Worm (Caenorhabditis elegans) whole organism, young adult: Measurements from ENCODE around the gene H38K22.9.

ENCODE experiments used
- B0019.2 ChIP-seq: fragments of 200-800 bp; sonication (Bioruptor generic); conservative IDR thresholded peaks from 2 replicates; pipeline ENCODE4 v1.3.6; 2022; ENCODE audit warnings: missing genetic modification reagents, missing genetic modification characterization, missing compliant biosample characterization
- B0261.1 ChIP-seq: sonication (generic microtip); optimal IDR thresholded peaks from 2 replicates; lab custom pipeline; 2016; ENCODE audit warnings: mild to moderate bottlenecking, missing genetic modification characterization, moderate library complexity, missing compliant biosample characterization
- F10E7.11 ChIP-seq: sonication (generic microtip); optimal IDR thresholded peaks from 2 replicates; lab custom pipeline; 2017; ENCODE audit warnings: mild to moderate bottlenecking, missing genetic modification characterization, moderate library complexity, missing compliant biosample characterization
- F37B4.10 ChIP-seq: fragments of 200-800 bp; sonication (Bioruptor generic); IDR thresholded peaks from 2 replicates; pipeline ENCODE4 v1.3.6; 2022; ENCODE audit warnings: missing genetic modification characterization, missing compliant biosample characterization
- F52B5.7 ChIP-seq: sonication (generic microtip); optimal IDR thresholded peaks from 2 replicates; lab custom pipeline; 2016; ENCODE audit warnings: mild to moderate bottlenecking, missing genetic modification characterization, missing compliant biosample characterization
- F55B11.4 ChIP-seq: sonication (generic microtip); optimal IDR thresholded peaks from 2 replicates; lab custom pipeline; 2016; ENCODE audit warnings: missing compliant biosample characterization, missing genetic modification characterization, borderline replicate concordance; ENCODE audit not compliant: insufficient read depth
- F57C9.4 ChIP-seq: sonication (generic microtip); optimal IDR thresholded peaks from 2 replicates; lab custom pipeline; 2017; ENCODE audit warnings: mild to moderate bottlenecking, missing genetic modification characterization, missing compliant biosample characterization
- K12H6.12 ChIP-seq: fragments of 200-800 bp; sonication (Bioruptor generic); optimal IDR thresholded peaks from 2 replicates; lab custom pipeline; 2018; ENCODE audit warnings: mild to moderate bottlenecking, missing genetic modification characterization, missing compliant biosample characterization
- T07F8.4 ChIP-seq: sonication (generic microtip); optimal IDR thresholded peaks from 2 replicates; lab custom pipeline; 2016; ENCODE audit warnings: mild to moderate bottlenecking, missing genetic modification characterization, moderate library complexity, missing compliant biosample characterization
- Y95B8A.8 ChIP-seq: fragments of 200-800 bp; sonication (Bioruptor generic); IDR thresholded peaks from 2 replicates; pipeline ENCODE4 v1.3.6; 2022; ENCODE audit warnings: missing genetic modification reagents, missing genetic modification characterization, missing compliant biosample characterization
- aptf-2 ChIP-seq: fragments of 200-800 bp; sonication (Bioruptor generic); conservative IDR thresholded peaks from 2 replicates; pipeline ENCODE4 v1.3.6; 2022; ENCODE audit warnings: missing genetic modification reagents, missing genetic modification characterization, missing compliant biosample characterization
- atf-7 ChIP-seq: sonication (generic microtip); optimal IDR thresholded peaks from 2 replicates; lab custom pipeline; 2017; ENCODE audit warnings: mild to moderate bottlenecking, missing genetic modification characterization, missing compliant biosample characterization
- attf-3 ChIP-seq: fragments of 200-800 bp; sonication (Bioruptor generic); conservative IDR thresholded peaks from 2 replicates; pipeline ENCODE4 v1.3.6; 2022; ENCODE audit warnings: missing genetic modification reagents, missing genetic modification characterization, missing compliant biosample characterization
- cebp-1 ChIP-seq, 2 experiments: fragments of 200-800 bp in 1 of 2; sonication (Bioruptor generic) in 1 of 2; sonication (generic microtip) in 1 of 2; IDR thresholded peaks in 1 of 2; optimal IDR thresholded peaks in 1 of 2; 2 replicates each; pipeline versions ENCODE4 v1.3.6 to Lab custom; 2017 to 2022; ENCODE audit warnings: missing compliant biosample characterization in 2 of 2, missing genetic modification characterization in 2 of 2, mild to moderate bottlenecking in 1 of 2, missing genetic modification reagents in 1 of 2, moderate library complexity in 1 of 2
- cebp-2 ChIP-seq: fragments of 200-800 bp; sonication (Bioruptor generic); IDR thresholded peaks from 2 replicates; pipeline ENCODE4 v1.3.6; 2022; ENCODE audit warnings: missing genetic modification characterization, missing compliant biosample characterization
- ceh-27 ChIP-seq: fragments of 200-800 bp; sonication (Bioruptor generic); optimal IDR thresholded peaks from 2 replicates; lab custom pipeline; 2018; ENCODE audit warnings: mild to moderate bottlenecking, missing genetic modification characterization, moderate library complexity, missing compliant biosample characterization
- ceh-79 ChIP-seq: sonication (generic microtip); optimal IDR thresholded peaks from 2 replicates; lab custom pipeline; 2017; ENCODE audit warnings: mild to moderate bottlenecking, missing genetic modification characterization, missing compliant biosample characterization
- chd-7 ChIP-seq: sonication (generic microtip); optimal IDR thresholded peaks from 2 replicates; lab custom pipeline; 2016; ENCODE audit warnings: mild to moderate bottlenecking, missing genetic modification characterization, moderate library complexity, missing compliant biosample characterization
- die-1 ChIP-seq: sonication (generic microtip); optimal IDR thresholded peaks from 2 replicates; lab custom pipeline; 2016; ENCODE audit warnings: missing genotype, mild to moderate bottlenecking, missing genetic modification characterization, missing compliant biosample characterization
- egl-44 ChIP-seq: fragments of 200-800 bp; sonication (Bioruptor generic); IDR thresholded peaks from 2 replicates; pipeline ENCODE4 v1.3.6; 2022; ENCODE audit warnings: missing genetic modification reagents, missing genetic modification characterization, missing compliant biosample characterization
- egrh-3 ChIP-seq: fragments of 200-800 bp; sonication (Bioruptor generic); IDR thresholded peaks from 2 replicates; pipeline ENCODE4 v1.3.6; 2022; ENCODE audit warnings: missing genetic modification reagents, missing genetic modification characterization, missing compliant biosample characterization
- ekl-4 ChIP-seq: fragments of 200-800 bp; sonication (Bioruptor generic); IDR thresholded peaks from 2 replicates; pipeline ENCODE4 v1.3.6; 2022; ENCODE audit warnings: missing genetic modification reagents, missing genetic modification characterization, missing compliant biosample characterization
- him-1 ChIP-seq: sonication (generic microtip); optimal IDR thresholded peaks from 2 replicates; lab custom pipeline; 2016; ENCODE audit warnings: missing genotype, missing genetic modification reagents, missing genetic modification characterization, missing compliant biosample characterization
- hmg-1.2 ChIP-seq: fragments of 200-800 bp; sonication (Bioruptor generic); IDR thresholded peaks from 2 replicates; pipeline ENCODE4 v1.3.6; 2022; ENCODE audit warnings: missing genetic modification reagents, missing genetic modification characterization, missing compliant biosample characterization
- lin-35 ChIP-seq, 3 experiments: fragments of 150-350 bp in 2 of 3; sonication (generic microtip) in 1 of 3; optimal IDR thresholded peaks; 2 replicates each; lab custom pipeline; 2014 to 2018; ENCODE audit warnings: missing biosample characterization in 3 of 3, missing genetic modification characterization in 3 of 3, missing genetic modification reagents in 3 of 3
- madf-8 ChIP-seq: fragments of 200-800 bp; sonication (Bioruptor generic); conservative IDR thresholded peaks from 2 replicates; pipeline ENCODE4 v1.3.6; 2022; ENCODE audit warnings: missing genetic modification reagents, missing genetic modification characterization, missing compliant biosample characterization
- nhr-120 ChIP-seq: fragments of 200-800 bp; sonication (Bioruptor generic); IDR thresholded peaks from 2 replicates; pipeline ENCODE4 v1.3.6; 2022; ENCODE audit warnings: missing genetic modification characterization, missing compliant biosample characterization
- nhr-179 ChIP-seq: sonication (generic microtip); optimal IDR thresholded peaks from 2 replicates; lab custom pipeline; 2016; ENCODE audit warnings: mild to moderate bottlenecking, missing genetic modification characterization, missing compliant biosample characterization
- nhr-90 ChIP-seq: sonication (generic microtip); optimal IDR thresholded peaks from 2 replicates; lab custom pipeline; 2016; ENCODE audit warnings: missing genotype, mild to moderate bottlenecking, missing genetic modification characterization, missing compliant biosample characterization
- rcor-1 ChIP-seq: fragments of 200-800 bp; sonication (Bioruptor generic); IDR thresholded peaks from 2 replicates; pipeline ENCODE4 v1.3.6; 2022; ENCODE audit warnings: missing genetic modification reagents, missing genetic modification characterization, missing compliant biosample characterization
- rec-8 ChIP-seq, 2 experiments: sonication (generic microtip); optimal IDR thresholded peaks; 2 replicates each; lab custom pipeline; 2016; ENCODE audit warnings: mild to moderate bottlenecking in 2 of 2, missing genetic modification characterization in 2 of 2, missing genetic modification reagents in 2 of 2, missing genotype in 2 of 2, missing biosample characterization in 1 of 2, missing compliant biosample characterization in 1 of 2, moderate library complexity in 1 of 2
- repo-1 ChIP-seq: sonication (generic microtip); optimal IDR thresholded peaks from 2 replicates; lab custom pipeline; 2017; ENCODE audit warnings: mild to moderate bottlenecking, missing genetic modification characterization, missing compliant biosample characterization
- rpc-1 ChIP-seq, 2 experiments: fragments of 150-350 bp in 1 of 2; sonication (generic microtip) in 1 of 2; optimal IDR thresholded peaks; 2 replicates each; lab custom pipeline; 2014 to 2018; ENCODE audit warnings: missing biosample characterization in 1 of 2, missing genetic modification characterization in 1 of 2, missing genetic modification reagents in 1 of 2, missing genotype in 1 of 2
- sdz-38 ChIP-seq: sonication (generic microtip); optimal IDR thresholded peaks from 2 replicates; lab custom pipeline; 2016; ENCODE audit warnings: missing genotype, missing genetic modification characterization, missing compliant biosample characterization
- snpc-1.1 ChIP-seq: sonication (generic microtip); optimal IDR thresholded peaks from 2 replicates; lab custom pipeline; 2017; ENCODE audit warnings: missing genetic modification characterization, mild to moderate bottlenecking, missing compliant biosample characterization, antibody characterized with exemption, moderate library complexity, missing genotype, missing genetic modification reagents; ENCODE audit not compliant: insufficient read depth
- sptf-2 ChIP-seq: fragments of 200-800 bp; sonication (Bioruptor generic); optimal IDR thresholded peaks from 2 replicates; lab custom pipeline; 2018; ENCODE audit warnings: mild to moderate bottlenecking, missing genetic modification characterization, missing compliant biosample characterization
- tbx-9 ChIP-seq: sonication (generic microtip); optimal IDR thresholded peaks from 2 replicates; lab custom pipeline; 2016; ENCODE audit warnings: borderline replicate concordance, missing genetic modification characterization, inconsistent platforms, missing compliant biosample characterization
- xnd-1 ChIP-seq: sonication (generic microtip); optimal IDR thresholded peaks from 2 replicates; lab custom pipeline; 2016; ENCODE audit warnings: missing genotype, missing genetic modification reagents, missing genetic modification characterization, missing compliant biosample characterization
- ztf-25 ChIP-seq: fragments of 200-800 bp; sonication (Bioruptor generic); IDR thresholded peaks from 2 replicates; pipeline ENCODE4 v1.3.6; 2022; ENCODE audit warnings: missing genetic modification reagents, missing genetic modification characterization, missing compliant biosample characterization
- ztf-6 ChIP-seq: fragments of 200-800 bp; sonication (Bioruptor generic); IDR thresholded peaks from 2 replicates; pipeline ENCODE4 v1.3.6; 2022; ENCODE audit warnings: missing genetic modification reagents, missing genetic modification characterization, missing compliant biosample characterization

H38K22.9 gene

ce11 chrIII:4284732-4285165 lies 39.2 kb upstream of the H38K22.9 start (continued):
- TF ChIP-seq F10E7.11 (no peak), Y95B8A.8 (GFP tag; lab: Robert Waterston, UW) (no peak), ztf-25 (GFP tag; lab: Robert Waterston, UW) (no peak), aptf-2 (GFP tag; lab: Robert Waterston, UW) (no peak), cebp-2 (no peak), sptf-2 (no peak), T07F8.4 (no peak), B0261.1 (tag; lab: Kevin White, UChicago) (no peak), F37B4.10 (GFP tag; lab: Robert Waterston, UW) (no peak), atf-7 (peak; percentile 77), rcor-1 (0 out of 2 replicates have a peak, but pooled peaks have one; percentile 10), lin-35 (GFP tag; optimal IDR thresholded peaks at IDR 0.05; lab: Kevin White, UChicago) (no peak), sdz-38 (tag; lab: Kevin White, UChicago) (no peak), him-1 (tag; lab: Kevin White, UChicago) (no peak), xnd-1 (tag; lab: Kevin White, UChicago) (no peak), snpc-1.1 (tag; lab: Kevin White, UChicago) (no peak), rec-8 (tag; optimal IDR thresholded peaks at IDR 0.05; lab: Kevin White, UChicago) (no peak), nhr-120 (no peak), egl-44 (GFP tag; lab: Robert Waterston, UW) (peak; percentile 63; the same call in 1 of the 2 replicates), die-1 (peak; percentile 25), rpc-1 (optimal IDR thresholded peaks at IDR 0.05; lab: Kevin White, UChicago) (no peak), rpc-1 (tag; optimal IDR thresholded peaks at IDR 0.05; lab: Kevin White, UChicago) (no peak), chd-7 (tag; lab: Kevin White, UChicago) (peak; percentile 51), nhr-179 (tag; lab: Kevin White, UChicago) (no peak), B0019.2 (no peak), K12H6.12 (tag; lab: Kevin White, UChicago) (no peak), tbx-9 (no peak), F52B5.7 (tag; lab: Kevin White, UChicago) (no peak), egrh-3 (GFP tag; lab: Robert Waterston, UW) (no peak), ekl-4 (GFP tag; lab: Robert Waterston, UW) (no peak), repo-1 (tag; lab: Kevin White, UChicago) (no peak), F57C9.4 (tag; lab: Kevin White, UChicago) (no peak), attf-3 (GFP tag; lab: Robert Waterston, UW) (no peak), madf-8 (GFP tag; lab: Robert Waterston, UW) (no peak), ztf-6 (GFP tag; lab: Robert Waterston, UW) (no peak), nhr-90 (tag; lab: Kevin White, UChicago) (peak; percentile 54), cebp-1 (GFP tag; IDR thresholded peaks at IDR 0.05; lab: Robert Waterston, UW) (no peak), cebp-1 (tag; optimal IDR thresholded peaks at IDR 0.05; lab: Kevin White, UChicago) (peak; percentile 77), ceh-79 (tag; lab: Kevin White, UChicago) (no peak), ceh-27 (GFP tag; lab: Kevin White, UChicago) (peak; percentile 51), F55B11.4 (tag; lab: Kevin White, UChicago) (no peak), hmg-1.2 (GFP tag; lab: Robert Waterston, UW) (peak; percentile 83)
